Fruit fly (Drosophila melanogaster): Measurements from ENCODE around the gene CG4325.

Gene CG4325

DNA sequence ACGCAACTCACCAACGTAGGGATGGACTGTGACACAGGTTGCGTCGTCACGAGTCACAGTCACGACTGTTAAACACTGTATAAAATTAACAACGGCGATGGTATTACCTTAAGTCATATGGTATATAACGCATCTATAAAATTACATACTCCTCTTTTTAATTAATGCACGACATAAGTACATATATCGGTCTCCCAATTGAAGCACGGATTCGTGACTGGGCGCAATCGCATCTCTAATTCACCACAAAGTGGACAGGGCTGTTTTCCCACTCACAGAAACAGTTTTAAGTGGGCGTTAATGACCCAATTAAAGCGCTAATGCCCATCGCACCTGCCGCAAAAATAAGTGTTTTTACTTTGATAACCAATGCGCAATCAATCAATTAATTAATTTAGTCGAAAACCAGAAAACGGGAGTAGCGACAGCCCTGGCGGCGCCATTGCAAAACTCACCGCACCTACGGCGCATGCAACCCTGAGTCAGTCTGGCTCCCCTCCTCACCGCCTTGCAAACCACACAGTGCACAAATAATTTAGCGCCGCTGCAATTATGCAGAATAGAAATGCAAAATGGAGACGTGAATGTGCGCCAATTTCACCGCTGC lies 2.2 kb downstream of the CG4325 start, which contains the start of gene CG4313 (continued):
- TF ChIP-seq Ets65A (GFP tag): peak; percentile 94
- peak; percentile 82 for TF ChIP-seq CG10543 (GFP tag; optimal IDR thresholded peaks at IDR 0.05)
- TF ChIP-seq CG3847 (GFP tag; IDR thresholded peaks at IDR 0.05): peak; percentile 84
- peak; percentile 55 for TF ChIP-seq CG10979 (tag; optimal IDR thresholded peaks at IDR 0.05)
- peak; percentile 85 for TF ChIP-seq lilli (GFP tag; optimal IDR thresholded peaks at IDR 0.05)
- no peak for TF ChIP-seq Hr39 (optimal IDR thresholded peaks at IDR 0.05)
- TF ChIP-seq HmgD (GFP tag; optimal IDR thresholded peaks at IDR 0.05): no peak
- peak; percentile 67 for TF ChIP-seq CG6689 (GFP tag; IDR thresholded peaks at IDR 0.05)
- peak; percentile 84 for TF ChIP-seq hbn (GFP tag; IDR thresholded peaks at IDR 0.05; ENCODE audit: partially characterized antibody)
- peak; percentile 70 for TF ChIP-seq CG8924 (tag; optimal IDR thresholded peaks at IDR 0.05)
- TF ChIP-seq gce (GFP tag; IDR thresholded peaks at IDR 0.05): 0 out of 3 replicates have a peak, but pooled peaks have one; percentile 30
- TF ChIP-seq Drgx (GFP tag; IDR thresholded peaks at IDR 0.05): peak; percentile 54; the same call in 1 of the 2 replicates
- peak; percentile 54 for TF ChIP-seq CG18599 (GFP tag; optimal IDR thresholded peaks at IDR 0.05)
- TF ChIP-seq CG11695 (GFP tag; IDR thresholded peaks at IDR 0.05): peak; percentile 59; the same call in 2 of the 3 replicates
- no peak for TF ChIP-seq psq (GFP tag; optimal IDR thresholded peaks at IDR 0.05)
- TF ChIP-seq fu2 (GFP tag; optimal IDR thresholded peaks at IDR 0.05): peak; percentile 34
- TF ChIP-seq Dbx (GFP tag; IDR thresholded peaks at IDR 0.05): peak; percentile 82
- TF ChIP-seq Vsx1 (GFP tag; optimal IDR thresholded peaks at IDR 0.05): no peak
- no peak for TF ChIP-seq br (optimal IDR thresholded peaks at IDR 0.05)
- peak; percentile 56 for TF ChIP-seq CG7556 (GFP tag; optimal IDR thresholded peaks at IDR 0.05)
- TF ChIP-seq CG9215 (GFP tag; IDR thresholded peaks at IDR 0.05): peak; percentile 79
- TF ChIP-seq D19A (tag; optimal IDR thresholded peaks at IDR 0.05): peak; percentile 46
- no peak; the same call in 1 of the 2 replicates for TF ChIP-seq CG10959 (GFP tag; IDR thresholded peaks at IDR 0.05)
- no peak for TF ChIP-seq dimm (GFP tag; IDR thresholded peaks at IDR 0.05)
- TF ChIP-seq CG18764 (GFP tag; optimal IDR thresholded peaks at IDR 0.05): peak; percentile 12
- TF ChIP-seq CTCF (GFP tag; optimal IDR thresholded peaks at IDR 0.05): no peak
- no peak for TF ChIP-seq pan (optimal IDR thresholded peaks at IDR 0.05)
- TF ChIP-seq pan (GFP tag; optimal IDR thresholded peaks at IDR 0.05 in 1 of 2, IDR thresholded peaks at IDR 0.05 in 1 of 2): peak in 1 of 2 experiments; percentile 74
- TF ChIP-seq B-H2 (GFP tag; optimal IDR thresholded peaks at IDR 0.05): peak; percentile 58
- TF ChIP-seq crc (GFP tag; optimal IDR thresholded peaks at IDR 0.05): peak; percentile 46
- TF ChIP-seq ato (GFP tag; IDR thresholded peaks at IDR 0.05; ENCODE audit: partially characterized antibody): peak; percentile 68
- TF ChIP-seq lmd (GFP tag; IDR thresholded peaks at IDR 0.05): peak; percentile 75; the same call in 1 of the 2 replicates
- TF ChIP-seq Opbp (GFP tag; IDR thresholded peaks at IDR 0.05; ENCODE audit: partially characterized antibody): peak; percentile 77
- TF ChIP-seq E2f2 (GFP tag; IDR thresholded peaks at IDR 0.05): peak; percentile 46; the same call in 1 of the 2 replicates
- TF ChIP-seq MBD-R2 (GFP tag; IDR thresholded peaks at IDR 0.05): peak; percentile 43
- peak; percentile 65 for TF ChIP-seq en (GFP tag; optimal IDR thresholded peaks at IDR 0.05)
- peak; percentile 44 for TF ChIP-seq CG17385 (GFP tag; optimal IDR thresholded peaks at IDR 0.05)
- TF ChIP-seq D19B (GFP tag; optimal IDR thresholded peaks at IDR 0.05): peak; percentile 35
- TF ChIP-seq CG13775 (GFP tag; optimal IDR thresholded peaks at IDR 0.05): peak; percentile 63
- peak; percentile 23 for TF ChIP-seq Bteb2 (GFP tag; optimal IDR thresholded peaks at IDR 0.05)
- peak; percentile 90 for TF ChIP-seq CG3281 (GFP tag; optimal IDR thresholded peaks at IDR 0.05)
- peak; percentile 71 for TF ChIP-seq CG32772 (GFP tag; IDR thresholded peaks at IDR 0.05)
- TF ChIP-seq Hr78 (GFP tag; optimal IDR thresholded peaks at IDR 0.05): no peak
- TF ChIP-seq CG34422 (GFP tag; IDR thresholded peaks at IDR 0.05): peak; percentile 55; the same call in 2 of the 3 replicates
- TF ChIP-seq bbx (GFP tag; IDR thresholded peaks at IDR 0.05; ENCODE audit: partially characterized antibody): peak; percentile 80
- TF ChIP-seq CG10267 (tag; optimal IDR thresholded peaks at IDR 0.05): peak; percentile 57
- TF ChIP-seq dmrt99B (tag; optimal IDR thresholded peaks at IDR 0.05): peak; percentile 52
- peak; percentile 86 for TF ChIP-seq unc-4 (GFP tag; IDR thresholded peaks at IDR 0.05; ENCODE audit: partially characterized antibody)
- peak; percentile 70 for TF ChIP-seq tgo (GFP tag; IDR thresholded peaks at IDR 0.05)
- peak; percentile 74 for TF ChIP-seq CG7839 (tag; optimal IDR thresholded peaks at IDR 0.05)
- peak; percentile 75 for TF ChIP-seq Antp (GFP tag; optimal IDR thresholded peaks at IDR 0.05)
